Worm (Caenorhabditis elegans) whole organism, L3 larva: ENCODE results near the gene lias-1.

Experiments
- lin-39 ChIP-seq: fragments of 150-350 bp; optimal IDR thresholded peaks from 2 replicates; lab custom pipeline; 2018; ENCODE audit warnings: missing biosample characterization, missing genetic modification reagents, missing genetic modification characterization
- skn-1 ChIP-seq: fragments of 150-350 bp; optimal IDR thresholded peaks from 2 replicates; lab custom pipeline; 2014; ENCODE audit warnings: missing biosample characterization, missing genetic modification characterization
- ztf-4 ChIP-seq: fragments of 150-350 bp; optimal IDR thresholded peaks from 2 replicates; lab custom pipeline; 2014; ENCODE audit warnings: missing biosample characterization, missing genetic modification characterization

ce11 chrIII:3539499-3539898 lies 34.6 kb upstream of the lias-1 start:
- TF ChIP-seq lin-39 (tag; lab: Kevin White, UChicago), result no peak
- TF ChIP-seq skn-1 (tag; lab: Kevin White, UChicago), result no peak
- no peak for TF ChIP-seq ztf-4 (tag; lab: Kevin White, UChicago)
